Worm (Caenorhabditis elegans): ENCODE measurements around the gene nfyc-1.

The nfyc-1 gene

DNA sequence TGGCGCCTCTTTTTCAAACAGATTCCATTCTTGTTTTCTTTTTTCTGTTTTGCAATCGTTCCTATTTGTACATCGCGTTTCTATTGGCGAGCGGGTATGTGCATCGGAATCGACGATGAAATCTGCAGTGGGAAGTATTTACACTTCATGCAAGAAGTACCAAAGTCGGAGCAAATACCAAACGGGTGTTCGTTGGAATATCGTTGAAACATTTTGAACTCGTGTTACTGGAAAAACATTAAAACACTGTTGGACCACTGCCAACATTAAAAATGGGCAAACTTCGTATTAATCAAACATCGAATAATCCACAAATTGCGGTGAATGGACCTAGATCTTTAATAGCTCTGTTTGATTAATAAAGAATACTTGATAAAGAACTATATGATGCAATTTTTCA, 35.5 kb downstream of the nfyc-1 start, which contains the start of gene C23H3.9:
Gene C23H3.9, minus strand, starts transcription at position 101 of the 400 bp plus-strand sequence.
- TF ChIP-seq pag-3 (tag; optimal IDR thresholded peaks at IDR 0.05; ENCODE audit: borderline replicate concordance) (no peak), odd-2 (tag; optimal IDR thresholded peaks at IDR 0.05) (no peak), unc-55 (GFP tag; optimal IDR thresholded peaks at IDR 0.05) (no peak)

DNA sequence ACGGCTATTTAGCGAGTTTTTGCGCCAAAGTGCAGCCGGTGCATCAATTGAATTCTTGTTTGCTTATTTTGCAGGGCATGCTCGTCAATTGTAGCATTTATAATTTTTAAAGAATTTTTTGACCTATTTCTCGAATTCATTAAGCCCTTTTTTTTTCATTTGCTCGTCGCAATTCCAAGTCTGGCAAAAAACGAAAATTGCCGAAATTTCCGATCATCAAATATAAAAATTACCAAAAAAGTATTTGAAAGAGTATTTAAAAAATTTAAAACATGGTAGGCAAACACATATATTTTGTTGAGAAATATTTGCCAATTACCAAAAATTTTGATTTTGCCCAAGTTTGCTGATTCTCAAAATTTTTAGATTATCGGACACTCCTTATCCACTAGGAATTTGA, 40.4 kb downstream of the nfyc-1 start, which contains the start of gene C50D2.6:
Gene C50D2.6, plus strand, starts transcription at position 301 of the 400 bp plus-strand sequence.
- TF ChIP-seq che-1 (tag; optimal IDR thresholded peaks at IDR 0.05) (no peak), pros-1 (tag; optimal IDR thresholded peaks at IDR 0.05) (no peak), syd-9 (tag; optimal IDR thresholded peaks at IDR 0.05) (no peak), pqm-1 (tag; optimal IDR thresholded peaks at IDR 0.05) (no peak), sox-2 (GFP tag; IDR thresholded peaks at IDR 0.05) (no peak), dve-1 (tag; optimal IDR thresholded peaks at IDR 0.05) (no peak), odd-2 (tag; optimal IDR thresholded peaks at IDR 0.05) (no peak), K02D7.2 (tag; optimal IDR thresholded peaks at IDR 0.05) (no peak), C38D4.7 (GFP tag; optimal IDR thresholded peaks at IDR 0.05) (no peak), ceh-14 (tag; optimal IDR thresholded peaks at IDR 0.05) (no peak), fkh-10 (GFP tag; optimal IDR thresholded peaks at IDR 0.05) (no peak), pag-3 (tag; optimal IDR thresholded peaks at IDR 0.05; ENCODE audit: borderline replicate concordance) (no peak), hlh-13 (GFP tag; optimal IDR thresholded peaks at IDR 0.05) (no peak), ceh-6 (GFP tag; optimal IDR thresholded peaks at IDR 0.05) (no peak), ama-1 (optimal IDR thresholded peaks at IDR 0.05) (no peak), nfya-1 (tag; optimal IDR thresholded peaks at IDR 0.05) (no peak), ets-4 (tag; optimal IDR thresholded peaks at IDR 0.05) (no peak)

DNA sequence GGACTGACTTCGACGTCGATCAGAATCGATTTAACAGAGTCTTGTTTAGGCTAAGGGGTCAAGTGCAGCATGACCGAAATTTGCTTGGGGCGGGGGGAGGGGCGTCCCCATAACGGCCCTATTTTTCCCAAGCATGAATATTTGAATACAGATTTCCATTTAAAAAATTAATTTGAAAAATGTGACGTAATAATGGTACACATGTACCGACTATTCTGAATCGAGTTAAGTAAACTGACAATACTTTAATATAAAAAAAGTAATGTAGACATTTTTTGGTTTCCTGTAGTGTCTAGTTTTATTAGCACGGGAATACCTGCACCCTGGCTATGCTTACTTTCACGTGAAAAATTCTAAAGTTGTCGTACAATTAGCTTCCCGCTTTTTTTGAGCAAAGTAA, 43.1 kb downstream of the nfyc-1 start:
- TF ChIP-seq ttx-3 (tag; optimal IDR thresholded peaks at IDR 0.05) = no peak
- no peak for TF ChIP-seq npax-4 (tag; optimal IDR thresholded peaks at IDR 0.05)
- no peak for TF ChIP-seq ceh-2 (tag; optimal IDR thresholded peaks at IDR 0.05)
- TF ChIP-seq ets-4 (tag; optimal IDR thresholded peaks at IDR 0.05) = no peak
- no peak for TF ChIP-seq elt-2 (tag; optimal IDR thresholded peaks at IDR 0.05)
- no peak for TF ChIP-seq elt-4 (tag; optimal IDR thresholded peaks at IDR 0.05)
- TF ChIP-seq pag-3 (tag; optimal IDR thresholded peaks at IDR 0.05; ENCODE audit: borderline replicate concordance) = no peak
- TF ChIP-seq hlh-8 (tag; optimal IDR thresholded peaks at IDR 0.05) = no peak

DNA sequence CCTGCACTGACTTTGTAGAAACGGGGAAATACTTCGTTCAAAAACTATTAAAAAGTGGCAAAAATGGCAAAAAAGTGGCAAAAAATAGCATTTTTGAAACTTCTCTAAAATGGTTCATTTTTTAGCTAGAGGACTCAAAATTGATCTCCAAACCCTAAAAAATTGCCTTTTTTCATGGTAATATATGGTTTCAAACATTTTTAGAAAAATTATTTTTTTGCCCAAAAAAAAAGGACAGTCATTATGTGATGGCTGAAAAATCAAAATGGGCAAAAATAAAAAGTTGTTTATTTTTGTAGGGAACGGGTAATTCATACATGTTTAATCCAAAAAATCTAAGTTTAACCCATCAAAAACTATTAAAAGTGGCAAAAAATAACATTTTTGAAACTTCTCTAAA, 44.2 kb downstream of the nfyc-1 start:
- TF ChIP-seq ttx-3 (tag; optimal IDR thresholded peaks at IDR 0.05) = no peak
- TF ChIP-seq sox-2 (GFP tag; IDR thresholded peaks at IDR 0.05) = no peak
- TF ChIP-seq unc-42 (tag; optimal IDR thresholded peaks at IDR 0.05) = no peak
- no peak for TF ChIP-seq madf-2 (tag; optimal IDR thresholded peaks at IDR 0.05)
- no peak for TF ChIP-seq pha-4 (tag; optimal IDR thresholded peaks at IDR 0.05)
- TF ChIP-seq mec-3 (tag; optimal IDR thresholded peaks at IDR 0.05; ENCODE audit: borderline replicate concordance) = no peak
- TF ChIP-seq fax-1 (tag; optimal IDR thresholded peaks at IDR 0.05) = no peak
- TF ChIP-seq hlh-30 (tag; optimal IDR thresholded peaks at IDR 0.05; ENCODE audit: insufficient read depth) = no peak
- TF ChIP-seq ama-1 (optimal IDR thresholded peaks at IDR 0.05) = no peak
- no peak for TF ChIP-seq ref-2 (tag; optimal IDR thresholded peaks at IDR 0.05)
- no peak for TF ChIP-seq unc-86 (tag; optimal IDR thresholded peaks at IDR 0.05)
- no peak for TF ChIP-seq elt-2 (tag; optimal IDR thresholded peaks at IDR 0.05)
- TF ChIP-seq dve-1 (tag; optimal IDR thresholded peaks at IDR 0.05) = no peak
- no peak for TF ChIP-seq fkh-10 (GFP tag; optimal IDR thresholded peaks at IDR 0.05)
- TF ChIP-seq pat-9 (tag; optimal IDR thresholded peaks at IDR 0.05) = no peak

DNA sequence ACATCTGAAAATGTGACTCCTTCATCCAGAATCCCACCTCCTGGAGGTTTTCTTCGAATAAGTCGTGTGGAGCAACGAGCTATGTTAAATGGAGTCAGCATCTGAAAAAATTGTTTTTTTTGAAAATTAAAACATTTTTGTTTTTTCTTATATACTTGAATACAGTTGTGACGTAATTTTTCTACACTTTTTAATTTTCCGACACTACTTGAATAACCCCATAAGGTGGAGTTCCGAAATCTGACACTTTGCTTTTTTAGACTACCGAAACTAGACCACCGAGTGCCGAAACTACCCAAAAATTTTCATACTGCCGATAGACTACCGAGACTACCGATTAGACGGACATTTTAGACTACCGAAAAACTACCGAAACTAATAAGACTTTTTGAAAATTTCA, 47.7 kb downstream of the nfyc-1 start, which contains the start of gene mcat-1:
Gene mcat-1, minus strand, starts transcription at position 101 of the 400 bp plus-strand sequence.
- TF ChIP-seq elt-2 (tag; optimal IDR thresholded peaks at IDR 0.05) (no peak), ttx-3 (tag; optimal IDR thresholded peaks at IDR 0.05) (no peak), lin-11 (tag; optimal IDR thresholded peaks at IDR 0.05) (no peak), ceh-2 (tag; optimal IDR thresholded peaks at IDR 0.05) (no peak), K09A11.1 (tag; optimal IDR thresholded peaks at IDR 0.05; ENCODE audit: insufficient read depth) (no peak), odd-2 (tag; optimal IDR thresholded peaks at IDR 0.05) (no peak)
